Worm (Caenorhabditis elegans): ENCODE results near the gene acs-4.

ce11 chrIII:7184022-7184421 is 16.4 kb downstream of the acs-4 start, which contains the start of gene yju-2:
- TF ChIP-seq daf-12 (tag; optimal IDR thresholded peaks at IDR 0.05) (no peak), aly-2 (tag; optimal IDR thresholded peaks at IDR 0.05) (no peak), ama-1 (optimal IDR thresholded peaks at IDR 0.05) (no peak), nhr-77 (tag; optimal IDR thresholded peaks at IDR 0.05) (no peak), fos-1 (tag; optimal IDR thresholded peaks at IDR 0.05) (no peak), unc-39 (tag; optimal IDR thresholded peaks at IDR 0.05) (no peak), nhr-11 (tag; optimal IDR thresholded peaks at IDR 0.05) (peak; percentile 29), lin-39 (tag; optimal IDR thresholded peaks at IDR 0.05) (no peak), egl-27 (tag; optimal IDR thresholded peaks at IDR 0.05) (peak; percentile 1), pha-4 (tag; optimal IDR thresholded peaks at IDR 0.05) (peak; percentile 95), nhr-23 (tag; optimal IDR thresholded peaks at IDR 0.05) (peak; percentile 70), elt-1 (tag; optimal IDR thresholded peaks at IDR 0.05) (no peak), unc-62 (GFP tag; optimal IDR thresholded peaks at IDR 0.05) (no peak), tbx-2 (tag; optimal IDR thresholded peaks at IDR 0.05) (no peak)

Data from whole organism, L3 larva.